Worm (Caenorhabditis elegans) whole organism, young adult: Measurements from ENCODE around the gene F49C12.5.

ENCODE experiments used
- Y67H2A.10 ChIP-seq: fragments of 200-800 bp; sonication (Bioruptor generic); conservative IDR thresholded peaks from 2 replicates; pipeline ENCODE4 v1.3.6; 2022; ENCODE audit warnings: missing genetic modification reagents, missing genetic modification characterization, missing compliant biosample characterization
- athp-1 ChIP-seq: sonication (generic microtip); optimal IDR thresholded peaks from 2 replicates; lab custom pipeline; 2017; ENCODE audit warnings: mild to moderate bottlenecking, missing genetic modification characterization, missing compliant biosample characterization
- bed-1 ChIP-seq: fragments of 200-800 bp; sonication (Bioruptor generic); IDR thresholded peaks from 2 replicates; pipeline ENCODE4 v1.3.6; 2022; ENCODE audit warnings: missing genetic modification reagents, missing genetic modification characterization, missing compliant biosample characterization
- dpff-1 ChIP-seq: sonication (generic microtip); optimal IDR thresholded peaks from 2 replicates; lab custom pipeline; 2017; ENCODE audit warnings: mild to moderate bottlenecking, missing genetic modification characterization, missing compliant biosample characterization
- ets-4 ChIP-seq: fragments of 200-800 bp; sonication (Bioruptor generic); optimal IDR thresholded peaks from 2 replicates; lab custom pipeline; 2018; ENCODE audit warnings: mild to moderate bottlenecking, missing genetic modification characterization, missing compliant biosample characterization
- hsf-1 ChIP-seq: fragments of 200-800 bp; sonication (Bioruptor generic); IDR thresholded peaks from 2 replicates; pipeline ENCODE4 v1.3.6; 2022; ENCODE audit warnings: missing genetic modification reagents, missing genetic modification characterization, missing compliant biosample characterization
- lsl-1 ChIP-seq: fragments of 200-800 bp; sonication (Bioruptor generic); optimal IDR thresholded peaks from 2 replicates; lab custom pipeline; 2018; ENCODE audit warnings: mild to moderate bottlenecking, missing genetic modification characterization, moderate library complexity, missing compliant biosample characterization
- mes-4 ChIP-seq: sonication (generic microtip); optimal IDR thresholded peaks from 2 replicates; lab custom pipeline; 2016; ENCODE audit warnings: missing genotype, missing genetic modification characterization, missing compliant biosample characterization
- zim-3 ChIP-seq: sonication (generic microtip); optimal IDR thresholded peaks from 2 replicates; lab custom pipeline; 2017; ENCODE audit warnings: mild to moderate bottlenecking, missing genetic modification characterization, moderate library complexity, missing compliant biosample characterization

- TF ChIP-seq mes-4 (tag; lab: Kevin White, UChicago), result no peak
- no peak for TF ChIP-seq zim-3 (tag; lab: Kevin White, UChicago)
- no peak for TF ChIP-seq hsf-1 (GFP tag; lab: Robert Waterston, UW)
- TF ChIP-seq lsl-1 (GFP tag; lab: Kevin White, UChicago), result no peak
- no peak for TF ChIP-seq athp-1 (tag; lab: Kevin White, UChicago)
- TF ChIP-seq dpff-1, result no peak
- TF ChIP-seq bed-1 (GFP tag; lab: Robert Waterston, UW), result no peak
- TF ChIP-seq Y67H2A.10, result no peak
- TF ChIP-seq ets-4, result no peak
These were observed 34.5 kb downstream of the F49C12.5 start, which contains the start of gene T20D3.6 for ce11 chrIV:9339205-9339604.
